Worm (Caenorhabditis elegans) whole organism, L3 larva: ENCODE results near the gene M04G7.1.
A peak's percentile ranks its signal among the peaks of the same experiment; 100 is the strongest.

Source experiments
- R02D3.7 ChIP-seq: fragments of 150-350 bp; optimal IDR thresholded peaks from 2 replicates; lab custom pipeline; 2014; ENCODE audit warnings: missing biosample characterization, missing genetic modification characterization
- ZK546.5 ChIP-seq: sonication (generic microtip); optimal IDR thresholded peaks from 2 replicates; lab custom pipeline; 2017; ENCODE audit warnings: missing biosample characterization, missing genetic modification characterization
- aly-2 ChIP-seq: fragments of 150-350 bp; optimal IDR thresholded peaks from 2 replicates; lab custom pipeline; 2014; ENCODE audit warnings: missing biosample characterization, missing genetic modification characterization
- ama-1 ChIP-seq: fragments of 150-350 bp; optimal IDR thresholded peaks from 2 replicates; lab custom pipeline; 2018
- ceh-16 ChIP-seq: sonication (generic microtip); optimal IDR thresholded peaks from 2 replicates; lab custom pipeline; 2017; ENCODE audit warnings: missing biosample characterization, missing genetic modification characterization
- ceh-28 ChIP-seq: fragments of 150-350 bp; optimal IDR thresholded peaks from 2 replicates; lab custom pipeline; 2014; ENCODE audit warnings: missing biosample characterization, missing genetic modification reagents, missing genetic modification characterization
- ceh-82 ChIP-seq: fragments of 150-350 bp; optimal IDR thresholded peaks from 2 replicates; lab custom pipeline; 2014; ENCODE audit warnings: missing biosample characterization, missing genetic modification characterization
- ceh-9 ChIP-seq: sonication (generic microtip); optimal IDR thresholded peaks from 2 replicates; lab custom pipeline; 2018; ENCODE audit warnings: missing biosample characterization, missing genetic modification characterization
- daf-12 ChIP-seq: fragments of 150-350 bp; optimal IDR thresholded peaks from 2 replicates; lab custom pipeline; 2014; ENCODE audit warnings: missing biosample characterization, missing genetic modification reagents, missing genetic modification characterization
- egl-27 ChIP-seq: sonication (generic microtip); optimal IDR thresholded peaks from 4 replicates; lab custom pipeline; 2017; ENCODE audit warnings: missing biosample characterization, missing genetic modification reagents, missing genetic modification characterization
- egl-5 ChIP-seq: fragments of 150-350 bp; optimal IDR thresholded peaks from 2 replicates; lab custom pipeline; 2017; ENCODE audit warnings: missing biosample characterization, missing genetic modification reagents, missing genetic modification characterization, inconsistent platforms
- elt-1 ChIP-seq: fragments of 150-350 bp; optimal IDR thresholded peaks from 2 replicates; lab custom pipeline; 2014; ENCODE audit warnings: missing biosample characterization, missing genetic modification characterization
- elt-2 ChIP-seq: sonication (generic microtip); optimal IDR thresholded peaks from 2 replicates; lab custom pipeline; 2016; ENCODE audit warnings: missing genetic modification reagents, mild to moderate bottlenecking, missing genetic modification characterization, missing compliant biosample characterization
- elt-3 ChIP-seq, 3 experiments: fragments of 150-350 bp in 1 of 3; sonication (generic microtip) in 2 of 3; optimal IDR thresholded peaks; 2 replicates in 2 of 3; 4 replicates in 1 of 3; lab custom pipeline; 2014 to 2017; ENCODE audit warnings: missing biosample characterization in 3 of 3, missing genetic modification characterization in 3 of 3
- eor-1 ChIP-seq, 2 experiments: fragments of 150-350 bp; optimal IDR thresholded peaks; 2 replicates each; lab custom pipeline; 2014 to 2018; ENCODE audit warnings: missing biosample characterization in 2 of 2, missing genetic modification characterization in 2 of 2
- fkh-2 ChIP-seq: fragments of 150-350 bp; optimal IDR thresholded peaks from 2 replicates; lab custom pipeline; 2014; ENCODE audit warnings: missing biosample characterization, missing genetic modification reagents, missing genetic modification characterization
- fos-1 ChIP-seq: fragments of 150-350 bp; optimal IDR thresholded peaks from 2 replicates; lab custom pipeline; 2014; ENCODE audit warnings: missing biosample characterization, missing genetic modification characterization
- hmg-11 ChIP-seq: sonication (generic microtip); optimal IDR thresholded peaks from 2 replicates; lab custom pipeline; 2016; ENCODE audit warnings: missing genetic modification characterization, missing compliant biosample characterization
- jun-1 ChIP-seq: fragments of 150-350 bp; optimal IDR thresholded peaks from 2 replicates; lab custom pipeline; 2014; ENCODE audit warnings: missing biosample characterization, missing genetic modification reagents, missing genetic modification characterization
- lin-15B ChIP-seq: fragments of 150-350 bp; optimal IDR thresholded peaks from 2 replicates; lab custom pipeline; 2014; ENCODE audit warnings: missing biosample characterization, missing genetic modification characterization
- lin-39 ChIP-seq: fragments of 150-350 bp; optimal IDR thresholded peaks from 2 replicates; lab custom pipeline; 2018; ENCODE audit warnings: missing biosample characterization, missing genetic modification reagents, missing genetic modification characterization
- lsy-12 ChIP-seq: sonication (generic microtip); optimal IDR thresholded peaks from 2 replicates; lab custom pipeline; 2016; ENCODE audit warnings: mild to moderate bottlenecking, missing genetic modification characterization, missing compliant biosample characterization
- mdl-1 ChIP-seq: fragments of 150-350 bp; optimal IDR thresholded peaks from 2 replicates; lab custom pipeline; 2014; ENCODE audit warnings: missing biosample characterization, missing genetic modification characterization
- nfya-1 ChIP-seq: sonication (generic microtip); optimal IDR thresholded peaks from 2 replicates; lab custom pipeline; 2017; ENCODE audit warnings: missing genetic modification characterization, mild to moderate bottlenecking, missing compliant biosample characterization, antibody characterized with exemption, moderate library complexity; ENCODE audit not compliant: insufficient read depth
- nhr-11 ChIP-seq: fragments of 150-350 bp; optimal IDR thresholded peaks from 2 replicates; lab custom pipeline; 2014; ENCODE audit warnings: missing biosample characterization, missing genetic modification characterization
- nhr-12 ChIP-seq: fragments of 150-350 bp; optimal IDR thresholded peaks from 2 replicates; lab custom pipeline; 2014; ENCODE audit warnings: missing biosample characterization, missing genetic modification characterization
- nhr-23 ChIP-seq: fragments of 150-350 bp; optimal IDR thresholded peaks from 2 replicates; lab custom pipeline; 2014; ENCODE audit warnings: missing biosample characterization, missing genetic modification reagents, missing genetic modification characterization
- nhr-237 ChIP-seq: fragments of 150-350 bp; optimal IDR thresholded peaks from 2 replicates; lab custom pipeline; 2014; ENCODE audit warnings: missing biosample characterization, missing genetic modification characterization
- nhr-25 ChIP-seq: sonication (generic microtip); optimal IDR thresholded peaks from 2 replicates; lab custom pipeline; 2017; ENCODE audit warnings: missing biosample characterization, missing genetic modification characterization
- nhr-28 ChIP-seq: fragments of 150-350 bp; optimal IDR thresholded peaks from 2 replicates; lab custom pipeline; 2014; ENCODE audit warnings: missing biosample characterization, missing genetic modification characterization
- nhr-43 ChIP-seq: sonication (generic microtip); optimal IDR thresholded peaks from 2 replicates; lab custom pipeline; 2016; ENCODE audit warnings: mild to moderate bottlenecking, missing genetic modification characterization, missing compliant biosample characterization; ENCODE audit not compliant: poor library complexity, severe bottlenecking
- nhr-67 ChIP-seq: fragments of 150-350 bp; optimal IDR thresholded peaks from 2 replicates; lab custom pipeline; 2014; ENCODE audit warnings: missing biosample characterization, missing genetic modification characterization
- nhr-76 ChIP-seq: fragments of 150-350 bp; sonication (generic microtip); optimal IDR thresholded peaks from 5 replicates; lab custom pipeline; 2014; ENCODE audit warnings: missing biosample characterization, missing genetic modification characterization
- nhr-77 ChIP-seq: fragments of 150-350 bp; optimal IDR thresholded peaks from 2 replicates; lab custom pipeline; 2014; ENCODE audit warnings: missing biosample characterization, missing genetic modification characterization
- pha-4 ChIP-seq: fragments of 150-350 bp; optimal IDR thresholded peaks from 2 replicates; lab custom pipeline; 2014; ENCODE audit warnings: missing biosample characterization, missing genetic modification reagents, missing genetic modification characterization
- pqm-1 ChIP-seq: fragments of 150-350 bp; optimal IDR thresholded peaks from 2 replicates; lab custom pipeline; 2017; ENCODE audit warnings: missing biosample characterization, missing genetic modification characterization, inconsistent platforms
- sea-2 ChIP-seq: fragments of 150-350 bp; sonication (generic microtip); optimal IDR thresholded peaks from 4 replicates; lab custom pipeline; 2014; ENCODE audit warnings: missing biosample characterization, missing genetic modification reagents, missing genetic modification characterization
- skn-1 ChIP-seq: fragments of 150-350 bp; optimal IDR thresholded peaks from 2 replicates; lab custom pipeline; 2014; ENCODE audit warnings: missing biosample characterization, missing genetic modification characterization
- tbx-2 ChIP-seq: sonication (generic microtip); optimal IDR thresholded peaks from 2 replicates; lab custom pipeline; 2016; ENCODE audit warnings: mild to moderate bottlenecking, missing genetic modification characterization, missing compliant biosample characterization
- unc-39 ChIP-seq: sonication (generic microtip); optimal IDR thresholded peaks from 4 replicates; lab custom pipeline; 2017; ENCODE audit warnings: missing biosample characterization, missing genetic modification characterization
- zag-1 ChIP-seq: fragments of 150-350 bp; optimal IDR thresholded peaks from 2 replicates; lab custom pipeline; 2014; ENCODE audit warnings: missing biosample characterization, missing genetic modification characterization

M04G7.1 gene

ce11 chrIV:419674-420073 is 35.9 kb upstream of the M04G7.1 start, which contains the start of gene eri-1:
TSS of gene eri-1 (minus strand) at chrIV:419958.
- TF ChIP-seq nhr-12 = no peak
- TF ChIP-seq ceh-28 (tag; lab: Kevin White, UChicago) = peak; percentile 21

- TF ChIP-seq nhr-23 (tag; lab: Kevin White, UChicago) = no peak
- TF ChIP-seq nfya-1 (tag; lab: Kevin White, UChicago) = no peak
- no peak for TF ChIP-seq zag-1
- no peak for TF ChIP-seq mdl-1
- TF ChIP-seq fkh-2 (tag; lab: Kevin White, UChicago) = no peak
- no peak for TF ChIP-seq jun-1
- no peak for TF ChIP-seq fos-1 (tag; lab: Kevin White, UChicago)
- TF ChIP-seq ama-1 (lab: Kevin White, UChicago) = no peak
- no peak for TF ChIP-seq lsy-12
- no peak for TF ChIP-seq daf-12 (tag; lab: Kevin White, UChicago)
- TF ChIP-seq ceh-28 (tag; lab: Kevin White, UChicago) = no peak
- TF ChIP-seq R02D3.7 (tag; lab: Kevin White, UChicago) = no peak
- no peak for TF ChIP-seq nhr-43 (tag; lab: Kevin White, UChicago)
- TF ChIP-seq unc-39 (tag; lab: Kevin White, UChicago) = no peak
- TF ChIP-seq ceh-82 = no peak
- no peak for TF ChIP-seq nhr-237 (tag; lab: Kevin White, UChicago)
- no peak for TF ChIP-seq nhr-11 (tag; lab: Kevin White, UChicago)
- TF ChIP-seq, all 47 proteins: peak for 0
These were observed 34.9 kb upstream of the M04G7.1 start for ce11 chrIV:420686-421085.

- TF ChIP-seq pqm-1 (no peak), fkh-2 (tag; lab: Kevin White, UChicago) (no peak), ceh-28 (tag; lab: Kevin White, UChicago) (no peak), ZK546.5 (no peak), tbx-2 (tag; lab: Kevin White, UChicago) (no peak), nhr-11 (tag; lab: Kevin White, UChicago) (no peak), R02D3.7 (tag; lab: Kevin White, UChicago) (no peak), hmg-11 (tag; lab: Kevin White, UChicago) (no peak), nhr-77 (tag; lab: Kevin White, UChicago) (no peak), jun-1 (no peak), elt-2 (tag; lab: Kevin White, UChicago) (no peak), nhr-23 (tag; lab: Kevin White, UChicago) (no peak)
These were observed 33.5 kb upstream of the M04G7.1 start for ce11 chrIV:422112-422511.

- TF ChIP-seq ceh-9 (tag; lab: Kevin White, UChicago) = no peak
- no peak for TF ChIP-seq nhr-11 (tag; lab: Kevin White, UChicago)
- no peak for TF ChIP-seq sea-2 (GFP tag; lab: Kevin White, UChicago)
- no peak for TF ChIP-seq nhr-28 (tag; lab: Kevin White, UChicago)
- no peak for TF ChIP-seq ama-1 (lab: Kevin White, UChicago)
- TF ChIP-seq elt-3 (tag; optimal IDR thresholded peaks at IDR 0.05; lab: Kevin White, UChicago) = no peak
- no peak for TF ChIP-seq egl-27 (tag; lab: Kevin White, UChicago)
These were observed 30.5 kb upstream of the M04G7.1 start, which contains the start of gene daf-18 for ce11 chrIV:425052-425451. TSS of gene daf-18 (minus strand) at chrIV:425177.

- TF ChIP-seq R02D3.7 (tag; lab: Kevin White, UChicago) (no peak), ceh-16 (no peak), ceh-28 (tag; lab: Kevin White, UChicago) (peak; percentile 32), egl-5 (tag; lab: Kevin White, UChicago) (no peak), tbx-2 (tag; lab: Kevin White, UChicago) (no peak), nhr-23 (tag; lab: Kevin White, UChicago) (peak; percentile 59), ceh-9 (tag; lab: Kevin White, UChicago) (no peak), aly-2 (tag; lab: Kevin White, UChicago) (no peak), mdl-1 (no peak), nhr-25 (no peak), nhr-76 (no peak), eor-1 (tag; optimal IDR thresholded peaks at IDR 0.05; lab: Kevin White, UChicago) (no peak), hmg-11 (tag; lab: Kevin White, UChicago) (peak; percentile 60), fkh-2 (tag; lab: Kevin White, UChicago) (no peak), ceh-82 (no peak), lin-15B (tag; lab: Kevin White, UChicago) (peak; percentile 72), nhr-12 (no peak), nhr-67 (tag; lab: Kevin White, UChicago) (no peak), ama-1 (lab: Kevin White, UChicago) (no peak), pqm-1 (no peak), nhr-237 (tag; lab: Kevin White, UChicago) (no peak), sea-2 (GFP tag; lab: Kevin White, UChicago) (no peak), elt-1 (tag; lab: Kevin White, UChicago) (no peak), elt-2 (tag; lab: Kevin White, UChicago) (peak; percentile 3), skn-1 (tag; lab: Kevin White, UChicago) (no peak), pha-4 (no peak), nfya-1 (tag; lab: Kevin White, UChicago) (peak; percentile 73), ZK546.5 (no peak), jun-1 (no peak), lin-39 (tag; lab: Kevin White, UChicago) (peak; percentile 39), unc-39 (tag; lab: Kevin White, UChicago) (no peak)
These were observed 30.0 kb upstream of the M04G7.1 start for ce11 chrIV:425546-425945.
